Fruit fly (Drosophila melanogaster): ENCODE measurements around the gene CkIalpha.

The CkIalpha gene

dm6 chrX:12669659-12670488 lies 16.4 kb downstream of the CkIalpha start (continued):
- TF ChIP-seq ash1 (GFP tag; optimal IDR thresholded peaks at IDR 0.05) (no peak), CG8388 (GFP tag; optimal IDR thresholded peaks at IDR 0.05) (peak; percentile 41), CG4820 (GFP tag; optimal IDR thresholded peaks at IDR 0.05) (peak; percentile 40), Blimp-1 (GFP tag; optimal IDR thresholded peaks at IDR 0.05) (peak; percentile 74), sd (tag; optimal IDR thresholded peaks at IDR 0.05) (peak; percentile 27), HLH4C (GFP tag; IDR thresholded peaks at IDR 0.05; ENCODE audit: partially characterized antibody) (no peak), shn (GFP tag; optimal IDR thresholded peaks at IDR 0.05) (no peak), pfk (GFP tag; optimal IDR thresholded peaks at IDR 0.05) (no peak), gsb-n (tag; optimal IDR thresholded peaks at IDR 0.05) (peak; percentile 39), maf-S (GFP tag; optimal IDR thresholded peaks at IDR 0.05) (peak; percentile 39), ttk (GFP tag; IDR thresholded peaks at IDR 0.05) (no peak), NFAT (GFP tag; IDR thresholded peaks at IDR 0.05) (peak; percentile 80), CG7745 (tag; optimal IDR thresholded peaks at IDR 0.05) (no peak), Ets65A (GFP tag) (peak; percentile 92), slbo (GFP tag; IDR thresholded peaks at IDR 0.05) (peak; percentile 85), Mrtf (GFP tag; IDR thresholded peaks at IDR 0.05) (peak; percentile 63; the same call in 2 of the 3 replicates), tin (GFP tag; optimal IDR thresholded peaks at IDR 0.05) (peak; percentile 64), CG12299 (tag; optimal IDR thresholded peaks at IDR 0.05) (peak; percentile 29), dmrt99B (tag; optimal IDR thresholded peaks at IDR 0.05) (peak; percentile 65), CG15011 (GFP tag; optimal IDR thresholded peaks at IDR 0.05) (peak; percentile 31), az2 (GFP tag; optimal IDR thresholded peaks at IDR 0.05) (peak; percentile 58), dati (GFP tag; IDR thresholded peaks at IDR 0.05) (peak; percentile 50; the same call in 1 of the 2 replicates), CG11696 (GFP tag; IDR thresholded peaks at IDR 0.05) (peak; percentile 36; the same call in 1 of the 2 replicates), wek (GFP tag; optimal IDR thresholded peaks at IDR 0.05) (peak; percentile 8), HmgZ (tag; optimal IDR thresholded peaks at IDR 0.05) (peak; percentile 70), CG5245 (GFP tag; optimal IDR thresholded peaks at IDR 0.05) (peak; percentile 46), gcm2 (GFP tag; optimal IDR thresholded peaks at IDR 0.05) (no peak), gt (GFP tag; IDR thresholded peaks at IDR 0.05) (peak; percentile 36; the same call in 1 of the 2 replicates), CG12236 (GFP tag; optimal IDR thresholded peaks at IDR 0.05) (no peak), Bdp1 (GFP tag; optimal IDR thresholded peaks at IDR 0.05) (peak; percentile 40), grau (tag; optimal IDR thresholded peaks at IDR 0.05) (peak; percentile 95), Rx (GFP tag; IDR thresholded peaks at IDR 0.05) (0 out of 2 replicates have a peak, but pooled peaks have one; percentile 32), CG7271 (tag; optimal IDR thresholded peaks at IDR 0.05) (no peak), sr (GFP tag; IDR thresholded peaks at IDR 0.05) (0 out of 3 replicates have a peak, but pooled peaks have one; percentile 44), luna (GFP tag; optimal IDR thresholded peaks at IDR 0.05) (peak; percentile 30), BtbVII (GFP tag; optimal IDR thresholded peaks at IDR 0.05) (peak; percentile 65), ind (GFP tag; optimal IDR thresholded peaks at IDR 0.05) (peak; percentile 72), gsb (GFP tag; IDR thresholded peaks at IDR 0.05) (peak; percentile 48; the same call in 1 of the 2 replicates), ac (GFP tag; optimal IDR thresholded peaks at IDR 0.05) (no peak), dysf (GFP tag; IDR thresholded peaks at IDR 0.05) (peak; percentile 83), CG7963 (GFP tag; IDR thresholded peaks at IDR 0.05; ENCODE audit: partially characterized antibody) (no peak), unpg (GFP tag; optimal IDR thresholded peaks at IDR 0.05) (peak; percentile 73), trh (GFP tag; optimal IDR thresholded peaks at IDR 0.05) (no peak), CG10147 (GFP tag; optimal IDR thresholded peaks at IDR 0.05) (peak; percentile 57), CG2129 (GFP tag; IDR thresholded peaks at IDR 0.05; ENCODE audit: partially characterized antibody) (no peak), H2.0 (GFP tag; IDR thresholded peaks at IDR 0.05) (peak; percentile 68), eve (GFP tag; optimal IDR thresholded peaks at IDR 0.05) (peak in 1 of 2 experiments; percentile 88), CG16779 (GFP tag; IDR thresholded peaks at IDR 0.05) (0 out of 2 replicates have a peak, but pooled peaks have one; percentile 25), exex (tag; optimal IDR thresholded peaks at IDR 0.05) (peak; percentile 25)

Data from whole organism, embryonic.